Worm (Caenorhabditis elegans): ENCODE data around the gene B0554.2.

DNA sequence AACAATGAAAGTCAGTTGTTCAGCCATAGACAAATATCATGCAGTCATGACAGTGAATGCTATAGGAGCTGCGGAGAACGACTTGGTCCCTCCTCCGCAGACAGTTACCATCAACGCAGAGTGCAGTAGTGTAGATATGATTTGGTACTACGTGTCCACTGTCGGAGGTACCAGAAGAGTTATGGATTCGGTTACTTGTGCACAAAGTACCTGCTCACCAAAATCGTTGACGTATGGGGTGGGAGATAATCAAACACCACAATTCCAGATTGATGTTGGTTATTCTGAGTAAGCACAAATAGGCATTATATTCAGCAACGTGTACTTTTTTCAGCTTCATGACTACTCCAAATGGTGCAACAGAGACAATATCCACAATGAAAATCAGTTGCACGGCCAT is 1.0 kb upstream of the B0554.2 start:
- no peak for TF ChIP-seq unc-130 (tag; optimal IDR thresholded peaks at IDR 0.05)
- TF ChIP-seq alr-1 (tag; optimal IDR thresholded peaks at IDR 0.05; ENCODE audit: borderline replicate concordance): no peak
- no peak for TF ChIP-seq nhr-19 (GFP tag; conservative IDR thresholded peaks at IDR 0.05)
